Fruit fly (Drosophila melanogaster) whole organism, embryonic: ENCODE data around the gene Fbp1.
A peak's percentile ranks its signal among the peaks of the same experiment; 100 is the strongest.

ENCODE experiments used
- CG10209 ChIP-seq: fragments of 200-800 bp; sonication (Bioruptor generic); optimal IDR thresholded peaks from 3 replicates; lab custom pipeline; 2017; ENCODE audit warnings: missing biosample characterization, mild to moderate bottlenecking, missing genetic modification characterization, missing genetic modification reagents
- CG1024 ChIP-seq: fragments of 200-800 bp; sonication (Bioruptor generic); IDR thresholded peaks from 2 replicates; pipeline ENCODE4 v1.3.6; 2022; ENCODE audit warnings: missing biosample characterization, missing genetic modification characterization
- CG10979 ChIP-seq: fragments of 200-800 bp; sonication (Bioruptor generic); optimal IDR thresholded peaks from 2 replicates; lab custom pipeline; 2018; ENCODE audit warnings: missing biosample characterization, mild to moderate bottlenecking, missing genetic modification characterization, moderate library complexity
- CG12155 ChIP-seq: fragments of 200-800 bp; sonication (Bioruptor generic); optimal IDR thresholded peaks from 3 replicates; lab custom pipeline; 2016; ENCODE audit warnings: missing biosample characterization, missing genetic modification characterization
- CG12391 ChIP-seq: fragments of 200-800 bp; sonication (Bioruptor generic); optimal IDR thresholded peaks from 3 replicates; lab custom pipeline; 2018; ENCODE audit warnings: missing biosample characterization, mild to moderate bottlenecking, missing genetic modification characterization, moderate library complexity
- CG15479 ChIP-seq: fragments of 200-800 bp; sonication (Bioruptor generic); optimal IDR thresholded peaks from 3 replicates; lab custom pipeline; 2019; ENCODE audit warnings: missing biosample characterization, mild to moderate bottlenecking, missing genetic modification characterization, moderate library complexity
- CG15696 ChIP-seq: fragments of 200-800 bp; sonication (Bioruptor generic); optimal IDR thresholded peaks from 2 replicates; lab custom pipeline; 2019; ENCODE audit warnings: missing biosample characterization, mild to moderate bottlenecking, missing genetic modification characterization, moderate library complexity
- CG17328 ChIP-seq: fragments of 200-800 bp; sonication (Bioruptor generic); IDR thresholded peaks from 2 replicates; pipeline ENCODE4 v1.3.6; 2022; ENCODE audit warnings: missing biosample characterization, missing genetic modification characterization
- CG18599 ChIP-seq: fragments of 200-800 bp; sonication (Bioruptor generic); optimal IDR thresholded peaks from 3 replicates; lab custom pipeline; 2017; ENCODE audit warnings: missing biosample characterization, missing genetic modification characterization, mild to moderate bottlenecking, moderate library complexity, missing genetic modification reagents
- CG2116 ChIP-seq: fragments of 200-800 bp; sonication (Bioruptor generic); optimal IDR thresholded peaks from 3 replicates; lab custom pipeline; 2018; ENCODE audit warnings: missing biosample characterization, mild to moderate bottlenecking, missing genetic modification characterization
- CG2678 ChIP-seq: fragments of 200-800 bp; sonication (Bioruptor generic); optimal IDR thresholded peaks from 3 replicates; lab custom pipeline; 2019; ENCODE audit warnings: missing biosample characterization, mild to moderate bottlenecking, missing genetic modification characterization, moderate library complexity
- CG2712 ChIP-seq: fragments of 200-800 bp; optimal IDR thresholded peaks from 3 replicates; lab custom pipeline; 2019; ENCODE audit warnings: missing biosample characterization, mild to moderate bottlenecking, missing genetic modification characterization, moderate library complexity
- CG33557 ChIP-seq: fragments of 200-800 bp; sonication (Bioruptor generic); optimal IDR thresholded peaks from 2 replicates; lab custom pipeline; 2019; ENCODE audit warnings: missing biosample characterization, mild to moderate bottlenecking, missing genetic modification characterization, moderate library complexity
- CG4820 ChIP-seq: fragments of 200-800 bp; sonication (Bioruptor generic); optimal IDR thresholded peaks from 3 replicates; lab custom pipeline; 2016; ENCODE audit warnings: missing biosample characterization, missing genetic modification characterization
- CG5245 ChIP-seq: fragments of 200-800 bp; sonication (Bioruptor generic); optimal IDR thresholded peaks from 3 replicates; lab custom pipeline; 2016; ENCODE audit warnings: missing biosample characterization, missing genetic modification characterization
- CG6689 ChIP-seq: fragments of 200-800 bp; sonication (Bioruptor generic); IDR thresholded peaks from 2 replicates; pipeline ENCODE4 v1.3.6; 2022; ENCODE audit warnings: missing biosample characterization, missing genetic modification characterization
- CG7556 ChIP-seq: fragments of 200-800 bp; sonication (Bioruptor generic); optimal IDR thresholded peaks from 2 replicates; lab custom pipeline; 2017; ENCODE audit warnings: missing biosample characterization, mild to moderate bottlenecking, missing genetic modification characterization
- CG8388 ChIP-seq: fragments of 200-800 bp; sonication (Bioruptor generic); optimal IDR thresholded peaks from 2 replicates; lab custom pipeline; 2019; ENCODE audit warnings: missing biosample characterization, mild to moderate bottlenecking, missing genetic modification characterization, moderate library complexity
- D ChIP-seq, 2 experiments: fragments of 200-800 bp in 1 of 2; fragments of >200 bp in 1 of 2; sonication (Bioruptor generic) in 1 of 2; optimal IDR thresholded peaks; 2 replicates in 1 of 2; 3 replicates in 1 of 2; lab custom pipeline; 2017; ENCODE audit warnings: mild to moderate bottlenecking in 1 of 2, missing biosample characterization in 1 of 2, missing genetic modification characterization in 1 of 2, missing genetic modification reagents in 1 of 2
- Dad ChIP-seq: fragments of 200-800 bp; sonication (Bioruptor generic); optimal IDR thresholded peaks from 3 replicates; lab custom pipeline; 2016; ENCODE audit warnings: missing biosample characterization, missing genetic modification characterization
- Dip2 ChIP-seq: fragments of 200-800 bp; sonication (Bioruptor generic); IDR thresholded peaks from 2 replicates; pipeline ENCODE4 v1.3.6; 2022; ENCODE audit warnings: missing biosample characterization, missing genetic modification characterization
- Doc2 ChIP-seq: fragments of 200-800 bp; sonication (Bioruptor generic); IDR thresholded peaks from 2 replicates; pipeline ENCODE4 v1.3.6; 2022; ENCODE audit warnings: missing biosample characterization, missing genetic modification characterization
- H2.0 ChIP-seq: fragments of 200-800 bp; sonication (Bioruptor generic); IDR thresholded peaks from 2 replicates; pipeline ENCODE4 v1.3.6; 2022; ENCODE audit warnings: missing biosample characterization, missing genetic modification characterization
- Hey ChIP-seq: fragments of 200-800 bp; sonication (Bioruptor generic); optimal IDR thresholded peaks from 3 replicates; lab custom pipeline; 2018; ENCODE audit warnings: missing biosample characterization, mild to moderate bottlenecking, missing genetic modification characterization
- HmgD ChIP-seq: fragments of 200-800 bp; sonication (Bioruptor generic); optimal IDR thresholded peaks from 3 replicates; lab custom pipeline; 2016; ENCODE audit warnings: missing biosample characterization, missing genetic modification characterization
- Hsf ChIP-seq: fragments of 200-800 bp; sonication (Bioruptor generic); optimal IDR thresholded peaks from 3 replicates; lab custom pipeline; 2016; ENCODE audit warnings: missing biosample characterization, missing genetic modification characterization
- Kr ChIP-seq: fragments of 200-800 bp; sonication (Bioruptor generic); optimal IDR thresholded peaks from 2 replicates; lab custom pipeline; 2017; ENCODE audit warnings: missing biosample characterization, mild to moderate bottlenecking, missing genetic modification characterization
- MBD-R2 ChIP-seq: fragments of 200-800 bp; sonication (Bioruptor generic); IDR thresholded peaks from 2 replicates; pipeline ENCODE4 v1.3.6; 2022; ENCODE audit warnings: missing biosample characterization, missing genetic modification characterization
- Max ChIP-seq: fragments of 200-800 bp; sonication (Bioruptor generic); optimal IDR thresholded peaks from 2 replicates; lab custom pipeline; 2016; ENCODE audit warnings: missing biosample characterization, mild to moderate bottlenecking, missing genetic modification characterization
- Side ChIP-seq: fragments of 200-800 bp; sonication (Bioruptor generic); optimal IDR thresholded peaks from 2 replicates; lab custom pipeline; 2016; ENCODE audit warnings: missing biosample characterization, missing genetic modification characterization
- Xrp1 ChIP-seq: fragments of 200-800 bp; sonication (Bioruptor generic); IDR thresholded peaks from 2 replicates; pipeline ENCODE4 v1.3.6; 2022; ENCODE audit warnings: missing biosample characterization, missing genetic modification characterization
- ash1 ChIP-seq: fragments of 200-800 bp; sonication (Bioruptor generic); optimal IDR thresholded peaks from 2 replicates; lab custom pipeline; 2018; ENCODE audit warnings: missing biosample characterization, mild to moderate bottlenecking, missing genetic modification characterization
- bsh ChIP-seq, 2 experiments: fragments of 200-800 bp; sonication (Bioruptor generic); optimal IDR thresholded peaks; 2 replicates each; lab custom pipeline; 2017 to 2018; ENCODE audit warnings: mild to moderate bottlenecking in 2 of 2, missing biosample characterization in 2 of 2, missing genetic modification characterization in 2 of 2, moderate library complexity in 1 of 2
- chif ChIP-seq, 2 experiments: fragments of 200-800 bp; sonication (Bioruptor generic); optimal IDR thresholded peaks; 3 replicates each; lab custom pipeline; 2016; ENCODE audit warnings: missing biosample characterization in 2 of 2, missing genetic modification characterization in 2 of 2
- dmrt11E ChIP-seq: fragments of 200-800 bp; sonication (Bioruptor generic); optimal IDR thresholded peaks from 3 replicates; lab custom pipeline; 2018; ENCODE audit warnings: missing biosample characterization, mild to moderate bottlenecking, missing genetic modification characterization, moderate library complexity
- fd96Cb ChIP-seq: fragments of 200-800 bp; sonication (Bioruptor generic); optimal IDR thresholded peaks from 2 replicates; lab custom pipeline; 2018; ENCODE audit warnings: missing biosample characterization, mild to moderate bottlenecking, missing genetic modification characterization, moderate library complexity
- gcm ChIP-seq: fragments of 200-800 bp; sonication (Bioruptor generic); optimal IDR thresholded peaks from 2 replicates; lab custom pipeline; 2019; ENCODE audit warnings: missing biosample characterization, mild to moderate bottlenecking, missing genetic modification characterization, moderate library complexity
- gro ChIP-seq: fragments of 200-800 bp; sonication (Bioruptor generic); optimal IDR thresholded peaks from 2 replicates; lab custom pipeline; 2016; ENCODE audit warnings: missing biosample characterization, missing genetic modification characterization
- ken ChIP-seq: fragments of 200-800 bp; sonication (Bioruptor generic); IDR thresholded peaks from 3 replicates; pipeline ENCODE4 v1.3.6; 2022; ENCODE audit warnings: missing biosample characterization, missing genetic modification characterization
- lola ChIP-seq, 3 experiments: fragments of >200 bp in 2 of 3; fragments of 200-800 bp in 1 of 3; sonication (Bioruptor generic) in 1 of 3; optimal IDR thresholded peaks; 2 replicates each; lab custom pipeline; 2017 to 2019; ENCODE audit warnings: missing biosample characterization in 3 of 3, missing genetic modification characterization in 3 of 3, mild to moderate bottlenecking in 1 of 3, moderate library complexity in 1 of 3
- nerfin-1 ChIP-seq: fragments of 200-800 bp; sonication (Bioruptor generic); optimal IDR thresholded peaks from 3 replicates; lab custom pipeline; 2019; ENCODE audit warnings: missing biosample characterization, mild to moderate bottlenecking, missing genetic modification characterization, moderate library complexity
- onecut ChIP-seq: fragments of 200-800 bp; sonication (Bioruptor generic); IDR thresholded peaks from 2 replicates; pipeline ENCODE4 v1.3.6; 2022; ENCODE audit warnings: missing biosample characterization, missing genetic modification characterization
- otp ChIP-seq: fragments of 200-800 bp; sonication (Bioruptor generic); IDR thresholded peaks from 3 replicates; pipeline ENCODE4, ENCODE4 v1.3.6; 2022; ENCODE audit warnings: missing biosample characterization, missing genetic modification characterization
- pho ChIP-seq: fragments of 200-800 bp; sonication (Bioruptor generic); optimal IDR thresholded peaks from 2 replicates; lab custom pipeline; 2016; ENCODE audit warnings: missing biosample characterization, missing genetic modification characterization
- salm ChIP-seq: fragments of 200-800 bp; sonication (Bioruptor generic); optimal IDR thresholded peaks from 2 replicates; lab custom pipeline; 2018; ENCODE audit warnings: missing biosample characterization, mild to moderate bottlenecking, missing genetic modification characterization
- sens ChIP-seq: fragments of 200-800 bp; sonication (Bioruptor generic); peaks from one replicate; lab custom pipeline; 2016; ENCODE audit warnings: missing biosample characterization, missing genetic modification characterization
- slou ChIP-seq: fragments of 200-800 bp; sonication (Bioruptor generic); optimal IDR thresholded peaks from 3 replicates; lab custom pipeline; 2016; ENCODE audit warnings: missing biosample characterization, missing genetic modification characterization
- vvl ChIP-seq: fragments of 200-800 bp; sonication (Bioruptor generic); IDR thresholded peaks from 2 replicates; pipeline ENCODE4 v1.3.6; 2022; ENCODE audit warnings: missing biosample characterization, missing genetic modification characterization

Fbp1 gene

DNA sequence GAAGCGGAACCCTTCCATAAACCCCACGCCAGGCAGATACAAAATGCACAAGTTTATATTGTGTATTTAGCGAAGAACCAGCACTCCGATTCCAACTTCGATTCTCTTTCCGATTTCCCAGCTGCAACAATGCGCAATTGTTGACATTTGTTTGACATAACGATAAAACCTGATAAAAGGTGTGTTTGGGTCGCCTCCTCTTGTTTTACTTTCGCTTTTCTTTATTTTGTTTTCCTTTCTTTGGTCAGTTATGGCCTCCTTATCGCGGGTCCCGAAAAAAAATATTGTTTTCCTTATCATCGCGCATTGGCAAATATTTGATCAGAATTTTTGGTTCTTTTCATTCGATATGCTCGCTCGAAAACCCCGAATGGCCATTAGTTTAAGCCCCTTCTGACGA lies 7.1 kb upstream of the Fbp1 start:
- TF ChIP-seq slou: no peak
- TF ChIP-seq CG15479 (GFP tag; lab: Kevin White, UChicago): peak; percentile 88
- peak; percentile 1 for TF ChIP-seq salm (tag; lab: Kevin White, UChicago)
- no peak for TF ChIP-seq CG10979 (tag; lab: Kevin White, UChicago)
- peak; percentile 20 for TF ChIP-seq CG15696
- peak; percentile 16 for TF ChIP-seq CG33557
- peak; percentile 64 for TF ChIP-seq Kr
- TF ChIP-seq, all 482 proteins: peak for 5

DNA sequence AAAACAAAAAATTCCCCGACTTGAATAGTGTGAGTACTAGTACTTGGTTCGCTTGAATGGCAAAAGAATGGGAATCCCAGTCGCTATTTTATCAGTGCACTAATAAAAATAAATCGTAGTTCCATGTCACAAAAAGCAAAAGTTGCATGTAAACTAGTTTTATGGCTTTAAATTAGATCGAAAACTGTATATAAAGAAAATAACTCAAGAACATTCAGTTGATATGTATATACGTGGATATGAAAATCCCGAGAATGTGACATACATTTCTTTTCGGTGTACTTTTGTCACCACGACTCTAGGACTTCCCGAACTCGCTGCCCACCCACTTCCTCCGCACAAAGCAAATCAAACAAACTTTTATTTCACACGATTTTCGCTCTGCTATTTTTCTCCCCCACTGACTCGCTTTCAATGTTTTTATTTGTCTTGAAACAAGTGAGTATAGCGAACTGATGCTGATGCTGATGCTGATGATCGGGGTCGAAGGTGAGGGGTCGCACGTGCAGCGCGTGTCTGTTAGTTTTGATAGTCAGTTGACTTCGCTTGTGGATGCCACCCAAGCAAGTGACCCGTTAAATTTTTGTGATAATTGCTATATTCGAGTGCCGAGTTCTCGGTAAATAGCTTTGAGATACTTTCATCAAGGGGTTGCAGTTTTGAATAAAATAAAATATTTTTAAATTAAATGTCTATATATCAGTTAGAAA lies 3.7 kb upstream of the Fbp1 start:
- 0 out of 2 replicates have a peak, but pooled peaks have one; percentile 7 for TF ChIP-seq CG6689
- TF ChIP-seq lola (GFP tag; optimal IDR thresholded peaks at IDR 0.05; lab: Kevin White, UChicago): peak in 1 of 3 experiments; percentile 51
- TF ChIP-seq CG12391: peak; percentile 22
- TF ChIP-seq chif (GFP tag; optimal IDR thresholded peaks at IDR 0.05; lab: Kevin White, UChicago): peak in 1 of 2 experiments; percentile 33
- no peak for TF ChIP-seq Doc2
- TF ChIP-seq dmrt11E (tag; lab: Kevin White, UChicago): peak; percentile 46
- no peak for TF ChIP-seq CG2116 (GFP tag; lab: Kevin White, UChicago)
- TF ChIP-seq nerfin-1 (tag; lab: Kevin White, UChicago): peak; percentile 6
- no peak for TF ChIP-seq ash1 (GFP tag; lab: Kevin White, UChicago)
- no peak for TF ChIP-seq D (optimal IDR thresholded peaks at IDR 0.05; lab: Kevin White, UChicago)
- peak; percentile 23 for TF ChIP-seq D (GFP tag; optimal IDR thresholded peaks at IDR 0.05; lab: Kevin White, UChicago)
- no peak for TF ChIP-seq CG5245
- no peak for TF ChIP-seq gro
- TF ChIP-seq Hsf (GFP tag; lab: Kevin White, UChicago): peak; percentile 10
- peak; percentile 35 for TF ChIP-seq CG2712 (tag; lab: Kevin White, UChicago)
- TF ChIP-seq CG12155 (GFP tag; lab: Kevin White, UChicago): no peak
- TF ChIP-seq gcm (GFP tag; lab: Kevin White, UChicago): no peak
- TF ChIP-seq MBD-R2: no peak
- no peak for TF ChIP-seq Side (GFP tag; lab: Kevin White, UChicago)
- no peak for TF ChIP-seq HmgD (GFP tag; lab: Kevin White, UChicago)
- TF ChIP-seq Hey (tag; lab: Kevin White, UChicago): peak; percentile 90
- TF ChIP-seq Dip2 (GFP tag; lab: Robert Waterston, UW): no peak
- TF ChIP-seq CG7556 (GFP tag; lab: Kevin White, UChicago): peak; percentile 10
- TF ChIP-seq ken (GFP tag; lab: Robert Waterston, UW): no peak
- no peak for TF ChIP-seq H2.0 (GFP tag; lab: Robert Waterston, UW)
- TF ChIP-seq otp (GFP tag; lab: Robert Waterston, UW): 0 out of 3 replicates have a peak, but pooled peaks have one; percentile 12
- no peak for TF ChIP-seq Dad
- peak; percentile 22; the same call in 1 of the 2 replicates for TF ChIP-seq Xrp1
- TF ChIP-seq CG4820 (GFP tag; lab: Kevin White, UChicago): peak; percentile 23
- TF ChIP-seq sens (GFP tag; lab: Kevin White, UChicago): peak; percentile 74
- TF ChIP-seq CG17328: peak; percentile 47; the same call in 1 of the 2 replicates
- peak; percentile 3 for TF ChIP-seq CG10209 (GFP tag; lab: Kevin White, UChicago)
- TF ChIP-seq Max: no peak
- TF ChIP-seq CG18599 (GFP tag; lab: Kevin White, UChicago): peak; percentile 28
- TF ChIP-seq pho (GFP tag; lab: Kevin White, UChicago): no peak
- TF ChIP-seq CG1024: no peak
- TF ChIP-seq CG2678 (tag; lab: Kevin White, UChicago): no peak
- TF ChIP-seq CG8388: peak; percentile 23
- peak in 1 of 2 experiments; percentile 64 for TF ChIP-seq bsh (GFP tag; optimal IDR thresholded peaks at IDR 0.05; lab: Kevin White, UChicago)
- no peak for TF ChIP-seq onecut
- peak; percentile 28 for TF ChIP-seq fd96Cb (tag; lab: Kevin White, UChicago)
- no peak for TF ChIP-seq vvl (GFP tag; lab: Robert Waterston, UW)
